Worm (Caenorhabditis elegans) whole organism, early embryonic: Measurements from ENCODE around the gene oat-1.

Experiments used
- aly-1 ChIP-seq: sonication (generic microtip); optimal IDR thresholded peaks from 2 replicates; lab custom pipeline; 2016; ENCODE audit warnings: missing genetic modification characterization, missing compliant biosample characterization
- ama-1 ChIP-seq: fragments of 150-350 bp; optimal IDR thresholded peaks from 2 replicates; lab custom pipeline; 2014
- ceh-36 ChIP-seq: sonication (generic microtip); optimal IDR thresholded peaks from 2 replicates; lab custom pipeline; 2016; ENCODE audit warnings: missing genetic modification characterization, inconsistent platforms, missing compliant biosample characterization
- flt-1 ChIP-seq: fragments of 200-800 bp; sonication (Bioruptor generic); IDR thresholded peaks from 2 replicates; pipeline ENCODE4 v1.3.6; 2022; ENCODE audit warnings: missing genetic modification characterization, missing compliant biosample characterization
- hmbx-1 ChIP-seq: sonication (generic microtip); optimal IDR thresholded peaks from 2 replicates; lab custom pipeline; 2016; ENCODE audit warnings: mild to moderate bottlenecking, missing genetic modification characterization, missing compliant biosample characterization
- hnd-1 ChIP-seq: sonication (generic microtip); optimal IDR thresholded peaks from 2 replicates; lab custom pipeline; 2016; ENCODE audit warnings: missing genetic modification characterization, missing compliant biosample characterization
- tra-4 ChIP-seq: sonication (generic microtip); optimal IDR thresholded peaks from 2 replicates; lab custom pipeline; 2017; ENCODE audit warnings: missing genetic modification characterization, missing compliant biosample characterization

DNA sequence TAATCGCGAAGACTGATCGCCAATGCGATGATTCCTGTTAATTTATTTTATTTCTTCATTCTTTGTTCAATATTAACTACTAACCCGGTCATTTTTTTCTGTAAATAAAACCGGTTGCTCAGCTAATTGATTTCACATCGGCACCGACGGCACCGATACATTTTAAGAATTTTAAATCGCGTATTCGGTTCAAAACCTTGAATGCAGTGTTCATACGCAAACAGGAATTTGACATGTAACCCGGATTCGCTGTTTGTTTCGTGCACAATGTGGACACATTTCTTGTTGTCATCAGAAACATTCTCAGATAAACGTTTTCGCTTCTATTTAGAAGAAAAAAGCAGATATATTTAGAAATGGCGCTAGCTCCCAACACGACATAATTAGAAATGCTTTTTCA, 27.6 kb upstream of the oat-1 start:
- no peak for TF ChIP-seq hmbx-1
- no peak for TF ChIP-seq flt-1 (GFP tag; lab: Robert Waterston, UW)
- TF ChIP-seq hnd-1 (tag; lab: Kevin White, UChicago), result no peak
- no peak for TF ChIP-seq ama-1
- TF ChIP-seq aly-1 (tag; lab: Kevin White, UChicago), result no peak
- TF ChIP-seq tra-4 (tag; lab: Kevin White, UChicago), result no peak
- TF ChIP-seq ceh-36 (tag; lab: Kevin White, UChicago), result no peak
